Worm (Caenorhabditis elegans) whole organism, early embryonic: ENCODE measurements around the gene dhhc-6.

ENCODE experiments used
- aly-1 ChIP-seq: sonication (generic microtip); optimal IDR thresholded peaks from 2 replicates; lab custom pipeline; 2016; ENCODE audit warnings: missing genetic modification characterization, missing compliant biosample characterization
- ama-1 ChIP-seq: fragments of 150-350 bp; optimal IDR thresholded peaks from 2 replicates; lab custom pipeline; 2014
- ceh-13 ChIP-seq: fragments of 200-800 bp; sonication (Bioruptor generic); optimal IDR thresholded peaks from 2 replicates; lab custom pipeline; 2018; ENCODE audit warnings: mild to moderate bottlenecking, missing genetic modification characterization, missing compliant biosample characterization
- ceh-36 ChIP-seq: sonication (generic microtip); optimal IDR thresholded peaks from 2 replicates; lab custom pipeline; 2016; ENCODE audit warnings: missing genetic modification characterization, inconsistent platforms, missing compliant biosample characterization
- ets-7 ChIP-seq: sonication (generic microtip); optimal IDR thresholded peaks from 2 replicates; lab custom pipeline; 2016; ENCODE audit warnings: missing genotype, missing genetic modification characterization, missing compliant biosample characterization
- flt-1 ChIP-seq: fragments of 200-800 bp; sonication (Bioruptor generic); IDR thresholded peaks from 2 replicates; pipeline ENCODE4 v1.3.6; 2022; ENCODE audit warnings: missing genetic modification characterization, missing compliant biosample characterization
- hmg-4 ChIP-seq: fragments of 200-800 bp; sonication (Bioruptor generic); optimal IDR thresholded peaks from 2 replicates; lab custom pipeline; 2018; ENCODE audit warnings: mild to moderate bottlenecking, missing genetic modification characterization, missing compliant biosample characterization
- hnd-1 ChIP-seq: sonication (generic microtip); optimal IDR thresholded peaks from 2 replicates; lab custom pipeline; 2016; ENCODE audit warnings: missing genetic modification characterization, missing compliant biosample characterization
- pes-1 ChIP-seq: fragments of 200-800 bp; sonication (Bioruptor generic); IDR thresholded peaks from 2 replicates; pipeline ENCODE4 v1.3.6; 2022; ENCODE audit warnings: missing genetic modification reagents, missing genetic modification characterization, missing compliant biosample characterization
- scrt-1 ChIP-seq: fragments of 200-800 bp; sonication (Bioruptor generic); IDR thresholded peaks from 2 replicates; pipeline ENCODE4 v1.3.6; 2022; ENCODE audit warnings: missing genetic modification characterization, missing compliant biosample characterization
- sea-1 ChIP-seq: fragments of 200-800 bp; sonication (Bioruptor generic); conservative IDR thresholded peaks from 2 replicates; pipeline ENCODE4 v1.3.6; 2022; ENCODE audit warnings: missing genetic modification characterization, missing compliant biosample characterization
- tbx-11 ChIP-seq: fragments of 200-800 bp; sonication (Bioruptor generic); IDR thresholded peaks from 2 replicates; pipeline ENCODE4 v1.3.6; 2022; ENCODE audit warnings: missing genetic modification characterization, missing compliant biosample characterization
- tbx-37 ChIP-seq: fragments of 200-800 bp; sonication (Bioruptor generic); conservative IDR thresholded peaks from 2 replicates; pipeline ENCODE4 v1.3.6; 2022; ENCODE audit warnings: missing genetic modification reagents, missing genetic modification characterization, missing compliant biosample characterization

ce11 chrIV:12145681-12146080 is 20.9 kb downstream of the dhhc-6 start, which contains the start of gene B0001.3:
- TF ChIP-seq hnd-1 (tag; lab: Kevin White, UChicago) (no peak), hmg-4 (GFP tag; lab: Kevin White, UChicago) (no peak), ceh-13 (GFP tag; lab: Kevin White, UChicago) (no peak), sea-1 (GFP tag; lab: Robert Waterston, UW) (no peak), tbx-11 (GFP tag; lab: Robert Waterston, UW) (no peak), ets-7 (tag; lab: Kevin White, UChicago) (no peak), scrt-1 (GFP tag; lab: Robert Waterston, UW) (no peak), tbx-37 (GFP tag; lab: Robert Waterston, UW) (no peak), ama-1 (lab: Kevin White, UChicago) (no peak), pes-1 (GFP tag; lab: Robert Waterston, UW) (no peak), flt-1 (GFP tag; lab: Robert Waterston, UW) (no peak), ceh-36 (tag; lab: Kevin White, UChicago) (no peak), aly-1 (no peak)
